Worm (Caenorhabditis elegans): Measurements from ENCODE around the gene R07C3.13.

DNA sequence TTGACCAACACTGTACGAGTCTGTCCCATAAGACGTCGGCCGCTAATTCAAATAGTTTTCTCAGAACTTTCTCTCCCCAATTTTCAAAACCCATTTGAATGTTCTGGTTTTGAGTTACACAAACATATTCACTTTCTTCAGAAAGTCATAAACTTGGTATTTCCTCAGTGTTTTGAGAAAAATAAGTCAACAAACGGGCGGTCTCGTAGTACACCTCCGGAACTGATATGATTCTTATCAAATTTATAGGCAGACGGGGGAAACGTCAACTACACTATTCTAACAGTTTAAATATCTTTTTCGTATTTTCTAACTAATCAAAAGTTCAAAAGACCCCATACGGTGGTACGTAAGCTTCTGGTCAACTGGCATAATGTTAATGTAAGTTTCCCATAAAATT lies 43.0 kb downstream of the R07C3.13 start:
- TF ChIP-seq W03F9.2 (tag; optimal IDR thresholded peaks at IDR 0.05), result no peak
- no peak for TF ChIP-seq him-1 (tag; optimal IDR thresholded peaks at IDR 0.05)
- no peak for TF ChIP-seq dao-5 (tag; optimal IDR thresholded peaks at IDR 0.05)

Measured in whole organism, L4/young adult.